Worm (Caenorhabditis elegans) whole organism, early embryonic: ENCODE data around the gene ptr-1.

Experiments
- B0310.2 ChIP-seq: sonication (generic microtip); optimal IDR thresholded peaks from 2 replicates; lab custom pipeline; 2016; ENCODE audit warnings: mild to moderate bottlenecking, missing genetic modification characterization, missing compliant biosample characterization
- aly-1 ChIP-seq: sonication (generic microtip); optimal IDR thresholded peaks from 2 replicates; lab custom pipeline; 2016; ENCODE audit warnings: missing genetic modification characterization, missing compliant biosample characterization
- ama-1 ChIP-seq: fragments of 150-350 bp; optimal IDR thresholded peaks from 2 replicates; lab custom pipeline; 2014
- ceh-36 ChIP-seq: sonication (generic microtip); optimal IDR thresholded peaks from 2 replicates; lab custom pipeline; 2016; ENCODE audit warnings: missing genetic modification characterization, inconsistent platforms, missing compliant biosample characterization
- flt-1 ChIP-seq: fragments of 200-800 bp; sonication (Bioruptor generic); IDR thresholded peaks from 2 replicates; pipeline ENCODE4 v1.3.6; 2022; ENCODE audit warnings: missing genetic modification characterization, missing compliant biosample characterization
- pes-1 ChIP-seq: fragments of 200-800 bp; sonication (Bioruptor generic); IDR thresholded peaks from 2 replicates; pipeline ENCODE4 v1.3.6; 2022; ENCODE audit warnings: missing genetic modification reagents, missing genetic modification characterization, missing compliant biosample characterization
- tbx-11 ChIP-seq: fragments of 200-800 bp; sonication (Bioruptor generic); IDR thresholded peaks from 2 replicates; pipeline ENCODE4 v1.3.6; 2022; ENCODE audit warnings: missing genetic modification characterization, missing compliant biosample characterization
- tbx-37 ChIP-seq: fragments of 200-800 bp; sonication (Bioruptor generic); conservative IDR thresholded peaks from 2 replicates; pipeline ENCODE4 v1.3.6; 2022; ENCODE audit warnings: missing genetic modification reagents, missing genetic modification characterization, missing compliant biosample characterization
- tra-4 ChIP-seq: sonication (generic microtip); optimal IDR thresholded peaks from 2 replicates; lab custom pipeline; 2017; ENCODE audit warnings: missing genetic modification characterization, missing compliant biosample characterization

DNA sequence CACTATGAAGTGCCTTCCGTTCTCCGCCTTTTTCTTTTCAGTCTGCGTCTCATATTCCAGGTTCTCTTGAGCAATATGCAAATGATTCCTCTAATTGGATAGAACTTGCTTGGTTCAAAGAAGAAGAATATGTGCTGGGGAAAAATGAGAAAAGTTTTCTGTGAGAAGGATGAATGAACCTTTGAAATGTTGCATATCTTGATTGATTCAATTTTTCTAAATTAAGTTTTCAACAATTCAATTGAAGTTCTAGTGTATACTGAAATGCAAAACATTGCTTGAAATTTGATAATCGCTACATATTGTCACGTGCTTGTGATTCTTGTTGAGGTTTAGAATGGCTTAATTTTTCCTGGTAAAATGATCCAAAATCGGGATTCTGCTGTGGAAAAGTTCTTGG is 23.9 kb downstream of the ptr-1 start:
- TF ChIP-seq ama-1 (lab: Kevin White, UChicago) (no peak), B0310.2 (tag; lab: Kevin White, UChicago) (no peak), pes-1 (GFP tag; lab: Robert Waterston, UW) (no peak), tra-4 (tag; lab: Kevin White, UChicago) (no peak), tbx-11 (no peak), tbx-37 (GFP tag; lab: Robert Waterston, UW) (no peak), aly-1 (tag; lab: Kevin White, UChicago) (no peak), flt-1 (no peak), ceh-36 (tag; lab: Kevin White, UChicago) (no peak)
